Worm (Caenorhabditis elegans): ENCODE results near the gene H11E01.3.

- TF ChIP-seq unc-39 (tag; optimal IDR thresholded peaks at IDR 0.05) (no peak), cnd-1 (tag; optimal IDR thresholded peaks at IDR 0.05) (no peak), ztf-11 (tag; optimal IDR thresholded peaks at IDR 0.05) (no peak), blmp-1 (tag; optimal IDR thresholded peaks at IDR 0.05) (no peak), nhr-237 (tag; optimal IDR thresholded peaks at IDR 0.05) (no peak), pha-4 (tag; optimal IDR thresholded peaks at IDR 0.05) (no peak), drap-1 (GFP tag; optimal IDR thresholded peaks at IDR 0.05) (no peak)
Observed at ce11 chrX:1599294-1599693, 5.4 kb upstream of the H11E01.3 start.

All from whole organism, mixed stage, embryonic.